Fruit fly (Drosophila melanogaster) whole organism, embryonic: ENCODE results near the gene Syt1.

ENCODE experiments used
- Atf6 ChIP-seq: fragments of 200-800 bp; sonication (Bioruptor generic); IDR thresholded peaks from 2 replicates; pipeline ENCODE4 v1.3.6; 2022; ENCODE audit warnings: missing biosample characterization, missing genetic modification characterization
- Blimp-1 ChIP-seq: fragments of 200-800 bp; sonication (Bioruptor generic); optimal IDR thresholded peaks from 3 replicates; lab custom pipeline; 2018; ENCODE audit warnings: missing biosample characterization, missing genetic modification characterization, mild to moderate bottlenecking, moderate library complexity, missing genetic modification reagents
- CG10565 ChIP-seq: fragments of 200-800 bp; sonication (Bioruptor generic); optimal IDR thresholded peaks from 3 replicates; lab custom pipeline; 2016; ENCODE audit warnings: missing biosample characterization, mild to moderate bottlenecking, missing genetic modification characterization
- CG11247 ChIP-seq: fragments of 200-800 bp; sonication (Bioruptor generic); IDR thresholded peaks from 2 replicates; pipeline ENCODE4 v1.3.6; 2022; ENCODE audit warnings: missing biosample characterization, missing genetic modification characterization
- CG15073 ChIP-seq: fragments of 200-800 bp; sonication (Bioruptor generic); optimal IDR thresholded peaks from 2 replicates; lab custom pipeline; 2016; ENCODE audit warnings: missing biosample characterization, missing genetic modification characterization
- CG15479 ChIP-seq: fragments of 200-800 bp; sonication (Bioruptor generic); optimal IDR thresholded peaks from 3 replicates; lab custom pipeline; 2019; ENCODE audit warnings: missing biosample characterization, mild to moderate bottlenecking, missing genetic modification characterization, moderate library complexity
- CG1602 ChIP-seq: fragments of 200-800 bp; sonication (Bioruptor generic); optimal IDR thresholded peaks from 3 replicates; lab custom pipeline; 2016; ENCODE audit warnings: missing biosample characterization, missing genetic modification characterization
- CG1647 ChIP-seq: fragments of 200-800 bp; sonication (Bioruptor generic); optimal IDR thresholded peaks from 3 replicates; lab custom pipeline; 2016; ENCODE audit warnings: missing biosample characterization, missing genetic modification characterization
- CG16863 ChIP-seq: fragments of 200-800 bp; sonication (Bioruptor generic); optimal IDR thresholded peaks from 3 replicates; lab custom pipeline; 2016; ENCODE audit warnings: missing biosample characterization, missing genetic modification characterization
- CG17328 ChIP-seq: fragments of 200-800 bp; sonication (Bioruptor generic); IDR thresholded peaks from 2 replicates; pipeline ENCODE4 v1.3.6; 2022; ENCODE audit warnings: missing biosample characterization, missing genetic modification characterization
- CG17568 ChIP-seq: fragments of 200-800 bp; sonication (Bioruptor generic); optimal IDR thresholded peaks from 2 replicates; lab custom pipeline; 2018; ENCODE audit warnings: missing biosample characterization, mild to moderate bottlenecking, missing genetic modification characterization, moderate library complexity
- CG17829 ChIP-seq: fragments of 200-800 bp; optimal IDR thresholded peaks from 2 replicates; lab custom pipeline; 2019; ENCODE audit warnings: missing biosample characterization, mild to moderate bottlenecking, missing genetic modification characterization, moderate library complexity
- CG18599 ChIP-seq: fragments of 200-800 bp; sonication (Bioruptor generic); optimal IDR thresholded peaks from 3 replicates; lab custom pipeline; 2017; ENCODE audit warnings: missing biosample characterization, missing genetic modification characterization, mild to moderate bottlenecking, moderate library complexity, missing genetic modification reagents
- CG2199 ChIP-seq: fragments of 200-800 bp; sonication (Bioruptor generic); IDR thresholded peaks from 3 replicates; pipeline ENCODE4 v1.3.6; 2022; ENCODE audit warnings: missing biosample characterization, missing genetic modification characterization
- CG2875 ChIP-seq: fragments of 200-800 bp; sonication (Bioruptor generic); optimal IDR thresholded peaks from 2 replicates; lab custom pipeline; 2017; ENCODE audit warnings: missing biosample characterization, mild to moderate bottlenecking, missing genetic modification characterization, missing genetic modification reagents
- CG2889 ChIP-seq: fragments of 200-800 bp; sonication (Bioruptor generic); IDR thresholded peaks from 3 replicates; pipeline ENCODE4 v1.3.6; 2022; ENCODE audit warnings: missing biosample characterization, missing genetic modification characterization
- CG30403 ChIP-seq: fragments of 200-800 bp; sonication (Bioruptor generic); optimal IDR thresholded peaks from 3 replicates; lab custom pipeline; 2016; ENCODE audit warnings: missing biosample characterization, missing genetic modification characterization
- CG3847 ChIP-seq: fragments of 200-800 bp; sonication (Bioruptor generic); IDR thresholded peaks from 2 replicates; pipeline ENCODE4 v1.3.6; 2022; ENCODE audit warnings: missing biosample characterization, missing genetic modification characterization
- CG4360 ChIP-seq: fragments of 200-800 bp; sonication (Bioruptor generic); IDR thresholded peaks from 2 replicates; pipeline ENCODE4 v1.3.6; 2022; ENCODE audit warnings: missing biosample characterization, missing genetic modification characterization
- CG6654 ChIP-seq: fragments of 200-800 bp; sonication (Bioruptor generic); optimal IDR thresholded peaks from 2 replicates; lab custom pipeline; 2017; ENCODE audit warnings: missing biosample characterization, mild to moderate bottlenecking, missing genetic modification characterization
- CG6689 ChIP-seq: fragments of 200-800 bp; sonication (Bioruptor generic); IDR thresholded peaks from 2 replicates; pipeline ENCODE4 v1.3.6; 2022; ENCODE audit warnings: missing biosample characterization, missing genetic modification characterization
- CG6791 ChIP-seq: fragments of 200-800 bp; sonication (Bioruptor generic); IDR thresholded peaks from 3 replicates; pipeline ENCODE4 v1.3.6; 2022; ENCODE audit warnings: missing biosample characterization, missing genetic modification characterization; ENCODE audit not compliant: partially characterized antibody
- CG7372 ChIP-seq: fragments of 200-800 bp; sonication (Bioruptor generic); IDR thresholded peaks from 2 replicates; pipeline ENCODE4 v1.3.6; 2022; ENCODE audit warnings: missing biosample characterization, missing genetic modification characterization
- D19A ChIP-seq: fragments of 200-800 bp; optimal IDR thresholded peaks from 3 replicates; lab custom pipeline; 2019; ENCODE audit warnings: missing biosample characterization, mild to moderate bottlenecking, missing genetic modification characterization, moderate library complexity
- Dll ChIP-seq: fragments of 200-800 bp; sonication (Bioruptor generic); IDR thresholded peaks from 4 replicates; pipeline ENCODE4 v1.3.6; 2022; ENCODE audit warnings: missing biosample characterization, missing genetic modification characterization; ENCODE audit not compliant: partially characterized antibody
- Dref ChIP-seq: fragments of 200-800 bp; sonication (Bioruptor generic); IDR thresholded peaks from 2 replicates; pipeline ENCODE4 v1.3.6; 2022; ENCODE audit warnings: missing biosample characterization, missing genetic modification characterization
- Fer3 ChIP-seq: fragments of 200-800 bp; sonication (Bioruptor generic); optimal IDR thresholded peaks from 2 replicates; lab custom pipeline; 2018; ENCODE audit warnings: missing biosample characterization, mild to moderate bottlenecking, missing genetic modification characterization, moderate library complexity
- GATAe ChIP-seq: fragments of 200-800 bp; sonication (Bioruptor generic); conservative IDR thresholded peaks from 2 replicates; pipeline ENCODE4 v1.3.6; 2022; ENCODE audit warnings: missing biosample characterization, missing genetic modification characterization
- H2.0 ChIP-seq: fragments of 200-800 bp; sonication (Bioruptor generic); IDR thresholded peaks from 2 replicates; pipeline ENCODE4 v1.3.6; 2022; ENCODE audit warnings: missing biosample characterization, missing genetic modification characterization
- Hand ChIP-seq: fragments of 200-800 bp; sonication (Bioruptor generic); optimal IDR thresholded peaks from 2 replicates; lab custom pipeline; 2017; ENCODE audit warnings: mild to moderate bottlenecking, missing biosample characterization, missing genetic modification reagents, missing genetic modification characterization
- Hr3 ChIP-seq: fragments of 200-800 bp; sonication (Bioruptor generic); optimal IDR thresholded peaks from 3 replicates; lab custom pipeline; 2016; ENCODE audit warnings: missing biosample characterization, missing genetic modification characterization
- Med ChIP-seq: fragments of 200-800 bp; sonication (Bioruptor generic); peaks from one replicate; lab custom pipeline; 2016; ENCODE audit warnings: missing biosample characterization, missing genetic modification characterization, mild to moderate bottlenecking, inconsistent platforms, moderate library complexity
- Nf-YB ChIP-seq: fragments of 200-800 bp; sonication (Bioruptor generic); optimal IDR thresholded peaks from 3 replicates; lab custom pipeline; 2019; ENCODE audit warnings: missing biosample characterization, mild to moderate bottlenecking, missing genetic modification characterization, moderate library complexity
- ab ChIP-seq: fragments of 200-800 bp; sonication (Bioruptor generic); optimal IDR thresholded peaks from 2 replicates; lab custom pipeline; 2016; ENCODE audit warnings: missing biosample characterization, missing genetic modification characterization
- aop ChIP-seq: fragments of 200-800 bp; sonication (Bioruptor generic); IDR thresholded peaks from 2 replicates; pipeline ENCODE4 v1.3.6; 2022; ENCODE audit warnings: missing biosample characterization, missing genetic modification characterization
- ara ChIP-seq: fragments of 200-800 bp; sonication (Bioruptor generic); IDR thresholded peaks from 2 replicates; pipeline ENCODE4 v1.3.6; 2022; ENCODE audit warnings: missing biosample characterization, missing genetic modification characterization
- dysf ChIP-seq: fragments of 200-800 bp; sonication (Bioruptor generic); IDR thresholded peaks from 3 replicates; pipeline ENCODE4 v1.3.6; 2022; ENCODE audit warnings: missing biosample characterization, missing genetic modification characterization
- fru ChIP-seq: fragments of >200 bp; optimal IDR thresholded peaks from 2 replicates; lab custom pipeline; 2017
- hb ChIP-seq: fragments of 200-800 bp; sonication (Bioruptor generic); IDR thresholded peaks from 3 replicates; pipeline ENCODE4 v1.3.6; 2022; ENCODE audit warnings: missing biosample characterization, missing genetic modification characterization; ENCODE audit not compliant: partially characterized antibody
- jing ChIP-seq: fragments of 200-800 bp; sonication (Bioruptor generic); optimal IDR thresholded peaks from 2 replicates; lab custom pipeline; 2018; ENCODE audit warnings: missing biosample characterization, mild to moderate bottlenecking, missing genetic modification characterization
- kay ChIP-seq: fragments of 200-800 bp; sonication (Bioruptor generic); optimal IDR thresholded peaks from 2 replicates; lab custom pipeline; 2016; ENCODE audit warnings: missing biosample characterization, missing genetic modification characterization
- onecut ChIP-seq: fragments of 200-800 bp; sonication (Bioruptor generic); IDR thresholded peaks from 2 replicates; pipeline ENCODE4 v1.3.6; 2022; ENCODE audit warnings: missing biosample characterization, missing genetic modification characterization
- org-1 ChIP-seq: fragments of 200-800 bp; sonication (Bioruptor generic); optimal IDR thresholded peaks from 2 replicates; lab custom pipeline; 2017; ENCODE audit warnings: missing biosample characterization, missing genetic modification characterization
- psq ChIP-seq: fragments of 200-800 bp; sonication (Bioruptor generic); optimal IDR thresholded peaks from 2 replicates; lab custom pipeline; 2017; ENCODE audit warnings: missing biosample characterization, missing genetic modification characterization
- sisA ChIP-seq: fragments of 200-800 bp; sonication (Bioruptor generic); IDR thresholded peaks from 2 replicates; pipeline ENCODE4 v1.3.6; 2022; ENCODE audit warnings: missing biosample characterization, missing genetic modification characterization
- slp2 ChIP-seq: fragments of 200-800 bp; sonication (Bioruptor generic); optimal IDR thresholded peaks from 2 replicates; lab custom pipeline; 2016; ENCODE audit warnings: missing biosample characterization, missing genetic modification characterization
- sr ChIP-seq: fragments of 200-800 bp; sonication (Bioruptor generic); IDR thresholded peaks from 3 replicates; pipeline ENCODE4 v1.3.6; 2022; ENCODE audit warnings: missing biosample characterization, missing genetic modification characterization
- twi ChIP-seq: fragments of 200-800 bp; optimal IDR thresholded peaks from 2 replicates; lab custom pipeline; 2019; ENCODE audit warnings: missing biosample characterization, mild to moderate bottlenecking, missing genetic modification characterization, moderate library complexity
- tx ChIP-seq: fragments of 200-800 bp; sonication (Bioruptor generic); optimal IDR thresholded peaks from 2 replicates; lab custom pipeline; 2016; ENCODE audit warnings: missing biosample characterization, missing genetic modification characterization
- zf30C ChIP-seq: fragments of 200-800 bp; sonication (Bioruptor generic); optimal IDR thresholded peaks from 3 replicates; lab custom pipeline; 2018; ENCODE audit warnings: missing biosample characterization, mild to moderate bottlenecking, missing genetic modification characterization

Syt1 gene

DNA sequence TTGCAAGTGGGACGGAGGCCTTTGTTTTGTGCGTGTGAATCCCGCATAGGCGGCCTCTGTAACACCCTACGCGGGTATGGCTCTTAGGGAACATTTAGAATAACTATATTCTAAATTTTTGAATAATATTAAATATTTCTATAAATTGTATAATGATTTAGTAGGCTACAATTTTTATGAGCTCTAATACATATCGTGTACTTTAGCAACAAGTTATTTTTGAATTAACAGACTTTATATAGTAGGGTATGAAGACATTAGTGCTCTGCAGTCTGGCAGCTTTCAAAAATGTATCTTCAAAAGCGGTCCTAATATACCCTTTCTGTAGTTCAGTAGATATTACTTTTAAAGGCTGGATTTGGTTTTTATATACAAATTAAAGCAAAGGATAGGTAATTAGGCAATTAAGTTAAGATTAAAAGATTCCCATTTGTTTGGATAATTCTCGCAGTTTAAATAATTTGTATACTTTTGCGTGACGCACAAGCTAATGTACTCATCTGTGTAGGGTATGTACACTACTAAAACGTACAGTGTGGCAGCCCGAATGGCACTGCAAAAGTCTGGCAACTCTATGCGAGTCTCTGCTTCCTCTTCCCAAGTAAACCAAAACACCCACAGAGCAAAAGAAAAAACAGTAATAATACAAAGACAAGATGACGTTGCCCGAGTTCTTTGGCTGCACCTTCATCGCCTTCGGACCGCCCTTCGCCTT is 34.0 kb downstream of the Syt1 start, which contains the start of the genes Snx21 and aph-1 (continued):
- TF ChIP-seq CG15479 (GFP tag; lab: Kevin White, UChicago): no peak
- peak; percentile 77 for TF ChIP-seq CG11247 (GFP tag; lab: Robert Waterston, UW)
- no peak for TF ChIP-seq Dll
- TF ChIP-seq CG18599 (GFP tag; lab: Kevin White, UChicago): peak; percentile 93
- TF ChIP-seq CG2199 (GFP tag; lab: Robert Waterston, UW): 0 out of 3 replicates have a peak, but pooled peaks have one; percentile 59
- TF ChIP-seq CG2889 (GFP tag; lab: Robert Waterston, UW): peak; percentile 76
- peak; percentile 26; the same call in 1 of the 2 replicates for TF ChIP-seq CG4360 (GFP tag; lab: Robert Waterston, UW)
- peak; percentile 86 for TF ChIP-seq twi (tag; lab: Kevin White, UChicago)
- peak; percentile 85 for TF ChIP-seq CG16863 (GFP tag; lab: Kevin White, UChicago)
- no peak for TF ChIP-seq CG17568
- TF ChIP-seq CG17328: peak; percentile 85
- TF ChIP-seq jing (GFP tag; lab: Kevin White, UChicago): peak; percentile 65
- TF ChIP-seq CG17829 (tag; lab: Kevin White, UChicago): peak; percentile 93
- peak; percentile 77 for TF ChIP-seq psq
- no peak for TF ChIP-seq zf30C (GFP tag; lab: Kevin White, UChicago)
- peak; percentile 75 for TF ChIP-seq ab
- TF ChIP-seq org-1 (GFP tag; lab: Kevin White, UChicago): peak; percentile 86
- peak; percentile 97 for TF ChIP-seq Med (GFP tag; lab: Kevin White, UChicago)
- TF ChIP-seq CG6689 (GFP tag; lab: Robert Waterston, UW): peak; percentile 91
- TF ChIP-seq tx: peak; percentile 86
- TF ChIP-seq Atf6 (GFP tag; lab: Robert Waterston, UW): peak; percentile 89
- TF ChIP-seq CG3847 (GFP tag; lab: Robert Waterston, UW): peak; percentile 85
- TF ChIP-seq CG2875: peak; percentile 81
- TF ChIP-seq CG6654: peak; percentile 69
- peak; percentile 92 for TF ChIP-seq kay (GFP tag; lab: Kevin White, UChicago)
- TF ChIP-seq sisA (GFP tag; lab: Robert Waterston, UW): peak; percentile 89
- TF ChIP-seq Fer3 (tag; lab: Kevin White, UChicago): peak; percentile 93
- TF ChIP-seq slp2 (GFP tag; lab: Kevin White, UChicago): peak; percentile 78
- TF ChIP-seq CG7372: peak; percentile 85
- TF ChIP-seq aop (GFP tag; lab: Robert Waterston, UW): 0 out of 2 replicates have a peak, but pooled peaks have one; percentile 18
- TF ChIP-seq ara: peak; percentile 74
- peak; percentile 100 for TF ChIP-seq D19A (tag; lab: Kevin White, UChicago)
- peak; percentile 38 for TF ChIP-seq Dref
- TF ChIP-seq CG10565 (GFP tag; lab: Kevin White, UChicago): peak; percentile 54
- TF ChIP-seq Hr3 (GFP tag; lab: Kevin White, UChicago): peak; percentile 94
- TF ChIP-seq H2.0 (GFP tag; lab: Robert Waterston, UW): peak; percentile 79
- TF ChIP-seq CG15073 (GFP tag; lab: Kevin White, UChicago): peak; percentile 64
- peak; percentile 80 for TF ChIP-seq onecut (GFP tag; lab: Robert Waterston, UW)
- peak; percentile 88 for TF ChIP-seq Blimp-1 (GFP tag; lab: Kevin White, UChicago)
- peak; percentile 92 for TF ChIP-seq CG1602 (GFP tag; lab: Kevin White, UChicago)
- peak; percentile 48; the same call in 1 of the 3 replicates for TF ChIP-seq sr (GFP tag; lab: Robert Waterston, UW)
- TF ChIP-seq CG6791 (GFP tag; lab: Robert Waterston, UW): no peak
- peak; percentile 80 for TF ChIP-seq GATAe (GFP tag; lab: Robert Waterston, UW)
- peak; percentile 81 for TF ChIP-seq CG1647 (GFP tag; lab: Kevin White, UChicago)
- no peak for TF ChIP-seq hb (GFP tag; lab: Robert Waterston, UW)
- peak; percentile 78 for TF ChIP-seq Nf-YB
- TF ChIP-seq CG30403: peak; percentile 95
- TF ChIP-seq dysf (GFP tag; lab: Robert Waterston, UW): peak; percentile 94
- no peak for TF ChIP-seq fru (lab: Kevin White, UChicago)
- peak; percentile 88 for TF ChIP-seq Hand (GFP tag; lab: Kevin White, UChicago)
